Worm (Caenorhabditis elegans): Measurements from ENCODE around the gene fre-1.

ce11 chrV:20134797-20135196, 47.3 kb upstream of the fre-1 start:
- no peak for TF ChIP-seq nhr-77 (tag; optimal IDR thresholded peaks at IDR 0.05)
- TF ChIP-seq nhr-47 (tag; optimal IDR thresholded peaks at IDR 0.05): no peak
- TF ChIP-seq blmp-1 (tag; optimal IDR thresholded peaks at IDR 0.05): no peak
- no peak for TF ChIP-seq ama-1 (optimal IDR thresholded peaks at IDR 0.05)
- TF ChIP-seq C04F5.9 (tag; optimal IDR thresholded peaks at IDR 0.05): no peak
- no peak for TF ChIP-seq ces-1 (GFP tag; optimal IDR thresholded peaks at IDR 0.05)
- no peak for TF ChIP-seq nhr-11 (tag; optimal IDR thresholded peaks at IDR 0.05)
- TF ChIP-seq unc-62 (GFP tag; optimal IDR thresholded peaks at IDR 0.05): no peak
- no peak for TF ChIP-seq unc-130 (tag; optimal IDR thresholded peaks at IDR 0.05)
- no peak for TF ChIP-seq nhr-71 (tag; optimal IDR thresholded peaks at IDR 0.05)
- no peak for TF ChIP-seq skn-1 (tag; optimal IDR thresholded peaks at IDR 0.05)
- TF ChIP-seq ceh-88 (GFP tag; IDR thresholded peaks at IDR 0.05): no peak
